Worm (Caenorhabditis elegans) whole organism, L4 larva: ENCODE data around the gene spp-8.
A peak's percentile ranks its signal among the peaks of the same experiment; 100 is the strongest.

ENCODE experiments used
- D1046.2 ChIP-seq: fragments of 200-800 bp; sonication (Bioruptor generic); IDR thresholded peaks from 2 replicates; pipeline ENCODE4 v1.3.6; 2022; ENCODE audit warnings: missing genetic modification characterization, missing compliant biosample characterization
- F10B5.3 ChIP-seq: sonication (generic microtip); optimal IDR thresholded peaks from 2 replicates; lab custom pipeline; 2016; ENCODE audit warnings: mild to moderate bottlenecking, missing genetic modification characterization, missing compliant biosample characterization
- F26F4.8 ChIP-seq: fragments of 200-800 bp; sonication (Bioruptor generic); conservative IDR thresholded peaks from 2 replicates; pipeline ENCODE4 v1.3.6; 2022; ENCODE audit warnings: missing genetic modification characterization, missing compliant biosample characterization
- R02D3.7 ChIP-seq: fragments of 150-350 bp; sonication (generic microtip); optimal IDR thresholded peaks from 3 replicates; lab custom pipeline; 2014; ENCODE audit warnings: missing biosample characterization, missing genetic modification characterization
- T26A8.4 ChIP-seq: fragments of 200-800 bp; sonication (Bioruptor generic); IDR thresholded peaks from 2 replicates; pipeline ENCODE4 v1.3.6; 2022; ENCODE audit warnings: missing genetic modification characterization, missing compliant biosample characterization
- Y105C5A.15 ChIP-seq: fragments of 200-800 bp; sonication (Bioruptor generic); IDR thresholded peaks from 2 replicates; pipeline ENCODE4 v1.3.6; 2022; ENCODE audit warnings: missing genetic modification characterization, missing compliant biosample characterization
- Y5F2A.4 ChIP-seq: fragments of 200-800 bp; sonication (Bioruptor generic); optimal IDR thresholded peaks from 2 replicates; lab custom pipeline; 2018; ENCODE audit warnings: mild to moderate bottlenecking, missing genetic modification characterization, missing compliant biosample characterization
- ZK337.2 ChIP-seq: fragments of 200-800 bp; sonication (Bioruptor generic); IDR thresholded peaks from 2 replicates; pipeline ENCODE4 v1.3.6; 2022; ENCODE audit warnings: missing genetic modification reagents, missing genetic modification characterization, missing compliant biosample characterization
- ZK546.5 ChIP-seq, 2 experiments: sonication (generic microtip); optimal IDR thresholded peaks; 2 replicates each; lab custom pipeline; 2017; ENCODE audit warnings: missing biosample characterization in 2 of 2, missing genetic modification characterization in 2 of 2
- aha-1 ChIP-seq: fragments of 150-350 bp; peaks from one replicate; lab custom pipeline; 2014; ENCODE audit warnings: missing biosample characterization, missing genetic modification characterization
- ama-1 ChIP-seq: fragments of 150-350 bp; optimal IDR thresholded peaks from 2 replicates; lab custom pipeline; 2014; ENCODE audit warnings: inconsistent platforms, mixed read lengths
- arid-1 ChIP-seq: fragments of 200-800 bp; sonication (Bioruptor generic); conservative IDR thresholded peaks from 2 replicates; pipeline ENCODE4 v1.3.6; 2022; ENCODE audit warnings: missing genetic modification reagents, missing genetic modification characterization, missing compliant biosample characterization
- ceh-20 ChIP-seq: fragments of 200-800 bp; sonication (Bioruptor generic); IDR thresholded peaks from 2 replicates; pipeline ENCODE4 v1.3.6; 2022; ENCODE audit warnings: missing genetic modification reagents, missing genetic modification characterization, missing compliant biosample characterization
- ceh-28 ChIP-seq: fragments of 150-350 bp; optimal IDR thresholded peaks from 2 replicates; lab custom pipeline; 2014; ENCODE audit warnings: missing biosample characterization, missing genetic modification reagents, missing genetic modification characterization
- ceh-32 ChIP-seq: sonication (generic microtip); optimal IDR thresholded peaks from 2 replicates; lab custom pipeline; 2016; ENCODE audit warnings: mild to moderate bottlenecking, missing genetic modification characterization, missing compliant biosample characterization; ENCODE audit not compliant: poor library complexity
- ceh-62 ChIP-seq: sonication (generic microtip); optimal IDR thresholded peaks from 2 replicates; lab custom pipeline; 2017; ENCODE audit warnings: missing biosample characterization, missing genetic modification characterization
- daf-12 ChIP-seq: fragments of 150-350 bp; optimal IDR thresholded peaks from 2 replicates; lab custom pipeline; 2014; ENCODE audit warnings: missing biosample characterization, missing genetic modification reagents, missing genetic modification characterization
- daf-16 ChIP-seq, 3 experiments: sonication (generic microtip); optimal IDR thresholded peaks; 2 replicates each; lab custom pipeline; 2016 to 2017; ENCODE audit warnings: missing genetic modification characterization in 3 of 3, missing genetic modification reagents in 3 of 3, mild to moderate bottlenecking in 2 of 3, missing compliant biosample characterization in 2 of 3, missing biosample characterization in 1 of 3, moderate library complexity in 1 of 3
- dmd-6 ChIP-seq: fragments of 200-800 bp; sonication (Bioruptor generic); IDR thresholded peaks from 2 replicates; pipeline ENCODE4 v1.3.6; 2022; ENCODE audit warnings: missing genetic modification reagents, missing genetic modification characterization, missing compliant biosample characterization
- dpl-1 ChIP-seq: fragments of 150-350 bp; optimal IDR thresholded peaks from 2 replicates; lab custom pipeline; 2014; ENCODE audit warnings: missing biosample characterization, missing genetic modification reagents, missing genetic modification characterization
- dve-1 ChIP-seq: sonication (generic microtip); optimal IDR thresholded peaks from 2 replicates; lab custom pipeline; 2017; ENCODE audit warnings: antibody characterized with exemption, mild to moderate bottlenecking, missing genetic modification characterization, missing compliant biosample characterization; ENCODE audit not compliant: insufficient read depth
- hif-1 ChIP-seq, 2 experiments: sonication (generic microtip); optimal IDR thresholded peaks; 2 replicates each; lab custom pipeline; 2016 to 2017; ENCODE audit warnings: missing compliant biosample characterization in 2 of 2, missing genetic modification characterization in 2 of 2, missing genetic modification reagents in 2 of 2, missing genotype in 2 of 2, mild to moderate bottlenecking in 1 of 2
- hmg-1.1 ChIP-seq: fragments of 200-800 bp; sonication (Bioruptor generic); IDR thresholded peaks from 2 replicates; pipeline ENCODE4 v1.3.6; 2022; ENCODE audit warnings: missing genetic modification reagents, missing genetic modification characterization, missing compliant biosample characterization
- jun-1 ChIP-seq: fragments of 150-350 bp; optimal IDR thresholded peaks from 2 replicates; lab custom pipeline; 2014; ENCODE audit warnings: missing biosample characterization, missing genetic modification reagents, missing genetic modification characterization
- lin-1 ChIP-seq: fragments of 200-800 bp; sonication (Bioruptor generic); IDR thresholded peaks from 2 replicates; pipeline ENCODE4 v1.3.6; 2022; ENCODE audit warnings: missing genetic modification reagents, missing genetic modification characterization, missing compliant biosample characterization
- lin-38 ChIP-seq: fragments of 200-800 bp; sonication (Bioruptor generic); IDR thresholded peaks from 2 replicates; pipeline ENCODE4 v1.3.6; 2022; ENCODE audit warnings: missing genetic modification reagents, missing genetic modification characterization, missing compliant biosample characterization
- lin-39 ChIP-seq: fragments of 150-350 bp; optimal IDR thresholded peaks from 2 replicates; lab custom pipeline; 2014; ENCODE audit warnings: missing biosample characterization, missing genetic modification reagents, missing genetic modification characterization
- lir-3 ChIP-seq: sonication (generic microtip); optimal IDR thresholded peaks from 2 replicates; lab custom pipeline; 2016; ENCODE audit warnings: mild to moderate bottlenecking, missing genetic modification characterization, missing compliant biosample characterization
- mes-2 ChIP-seq: sonication (generic microtip); optimal IDR thresholded peaks from 2 replicates; lab custom pipeline; 2016; ENCODE audit warnings: missing genotype, mild to moderate bottlenecking, missing genetic modification characterization, missing compliant biosample characterization; ENCODE audit not compliant: poor library complexity, severe bottlenecking
- mxl-2 ChIP-seq: fragments of 200-800 bp; sonication (Bioruptor generic); conservative IDR thresholded peaks from 2 replicates; pipeline ENCODE4 v1.3.6; 2022; ENCODE audit warnings: missing genetic modification reagents, missing genetic modification characterization, missing compliant biosample characterization
- mxl-3 ChIP-seq: fragments of 200-800 bp; sonication (Bioruptor generic); optimal IDR thresholded peaks from 2 replicates; lab custom pipeline; 2018; ENCODE audit warnings: mild to moderate bottlenecking, missing genetic modification characterization, missing compliant biosample characterization
- nhr-111 ChIP-seq: fragments of 200-800 bp; sonication (Bioruptor generic); optimal IDR thresholded peaks from 2 replicates; lab custom pipeline; 2018; ENCODE audit warnings: mild to moderate bottlenecking, missing genetic modification characterization, missing compliant biosample characterization
- nhr-25 ChIP-seq: sonication (generic microtip); optimal IDR thresholded peaks from 2 replicates; lab custom pipeline; 2017; ENCODE audit warnings: missing genetic modification characterization, mild to moderate bottlenecking, missing compliant biosample characterization, antibody characterized with exemption, moderate library complexity, borderline replicate concordance; ENCODE audit not compliant: insufficient read depth
- nhr-28 ChIP-seq: fragments of 150-350 bp; optimal IDR thresholded peaks from 2 replicates; lab custom pipeline; 2014; ENCODE audit warnings: missing biosample characterization, missing genetic modification characterization
- nhr-41 ChIP-seq: fragments of 200-800 bp; sonication (Bioruptor generic); IDR thresholded peaks from 2 replicates; pipeline ENCODE4 v1.3.6; 2022; ENCODE audit warnings: missing genetic modification reagents, missing genetic modification characterization, missing compliant biosample characterization
- nhr-48 ChIP-seq: sonication (generic microtip); optimal IDR thresholded peaks from 2 replicates; lab custom pipeline; 2016; ENCODE audit warnings: mild to moderate bottlenecking, missing genetic modification characterization, missing compliant biosample characterization
- rbr-2 ChIP-seq: sonication (generic microtip); optimal IDR thresholded peaks from 2 replicates; lab custom pipeline; 2016; ENCODE audit warnings: missing genotype, missing genetic modification characterization, missing compliant biosample characterization
- saeg-2 ChIP-seq: fragments of 200-800 bp; sonication (Bioruptor generic); IDR thresholded peaks from 2 replicates; pipeline ENCODE4 v1.3.6; 2022; ENCODE audit warnings: missing genetic modification reagents, missing genetic modification characterization, missing compliant biosample characterization
- sdz-12 ChIP-seq: fragments of 200-800 bp; sonication (Bioruptor generic); optimal IDR thresholded peaks from 2 replicates; lab custom pipeline; 2018; ENCODE audit warnings: mild to moderate bottlenecking, missing genetic modification characterization, missing compliant biosample characterization
- set-16 ChIP-seq: fragments of 200-800 bp; sonication (Bioruptor generic); IDR thresholded peaks from 2 replicates; pipeline ENCODE4 v1.3.6; 2022; ENCODE audit warnings: missing genetic modification reagents, missing genetic modification characterization, missing compliant biosample characterization
- snpc-1.2 ChIP-seq: fragments of 200-800 bp; sonication (Bioruptor generic); IDR thresholded peaks from 2 replicates; pipeline ENCODE4 v1.3.6; 2022; ENCODE audit warnings: missing genetic modification reagents, missing genetic modification characterization, missing compliant biosample characterization
- snpc-4 ChIP-seq: fragments of 150-350 bp; optimal IDR thresholded peaks from 2 replicates; lab custom pipeline; 2014; ENCODE audit warnings: missing biosample characterization, missing genetic modification characterization
- spr-3 ChIP-seq: fragments of 200-800 bp; sonication (Bioruptor generic); optimal IDR thresholded peaks from 2 replicates; lab custom pipeline; 2018; ENCODE audit warnings: mild to moderate bottlenecking, missing genetic modification characterization, missing compliant biosample characterization
- tra-1 ChIP-seq: fragments of 200-800 bp; sonication (Bioruptor generic); IDR thresholded peaks from 2 replicates; pipeline ENCODE4 v1.3.6; 2022; ENCODE audit warnings: missing genetic modification reagents, missing genetic modification characterization, missing compliant biosample characterization
- unc-130 ChIP-seq: sonication (generic microtip); optimal IDR thresholded peaks from 2 replicates; lab custom pipeline; 2016; ENCODE audit warnings: missing genetic modification reagents, missing genetic modification characterization, missing compliant biosample characterization
- unc-39 ChIP-seq: sonication (generic microtip); optimal IDR thresholded peaks from 2 replicates; lab custom pipeline; 2017; ENCODE audit warnings: missing biosample characterization, missing genetic modification characterization
- zfp-2 ChIP-seq: sonication (generic microtip); optimal IDR thresholded peaks from 2 replicates; lab custom pipeline; 2016; ENCODE audit warnings: mild to moderate bottlenecking, missing genetic modification characterization, missing compliant biosample characterization
- zfp-3 ChIP-seq: fragments of 200-800 bp; sonication (Bioruptor generic); conservative IDR thresholded peaks from 2 replicates; pipeline ENCODE4 v1.3.6; 2022; ENCODE audit warnings: missing genetic modification reagents, missing genetic modification characterization, missing compliant biosample characterization
- zip-2 ChIP-seq: fragments of 150-350 bp; optimal IDR thresholded peaks from 2 replicates; lab custom pipeline; 2014; ENCODE audit warnings: missing biosample characterization, missing genetic modification characterization
- ztf-11 ChIP-seq: fragments of 150-350 bp; optimal IDR thresholded peaks from 2 replicates; lab custom pipeline; 2014; ENCODE audit warnings: missing biosample characterization, missing genetic modification characterization
- ztf-7 ChIP-seq: fragments of 150-350 bp; optimal IDR thresholded peaks from 2 replicates; lab custom pipeline; 2014; ENCODE audit warnings: missing biosample characterization, missing genetic modification characterization

spp-8 gene

DNA sequence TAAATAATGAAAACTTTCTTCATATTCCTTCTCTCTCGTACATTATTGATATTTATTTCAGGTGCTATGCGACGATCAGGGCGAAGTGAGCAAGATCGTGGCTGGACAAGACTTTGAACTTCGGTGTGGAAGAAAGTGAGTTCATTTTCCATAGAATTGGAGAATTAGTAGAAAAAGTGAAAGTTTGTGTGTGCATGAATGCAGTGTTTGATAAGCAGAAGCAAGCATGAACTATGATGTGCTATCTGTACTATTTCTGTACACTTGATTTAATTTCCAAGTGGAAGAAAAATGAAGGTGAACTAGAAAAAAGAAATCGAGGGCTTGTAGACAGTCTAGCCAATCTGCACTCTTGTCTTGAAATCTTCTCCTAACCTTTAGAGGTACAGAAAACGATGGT lies 50.6 kb downstream of the spp-8 start (continued):
- no peak for TF ChIP-seq ceh-62 (tag; lab: Kevin White, UChicago)
- TF ChIP-seq zfp-3 (GFP tag; lab: Robert Waterston, UW): no peak
- no peak for TF ChIP-seq D1046.2 (GFP tag; lab: Robert Waterston, UW)
- TF ChIP-seq aha-1: peak; percentile 13
- no peak for TF ChIP-seq R02D3.7 (tag; lab: Kevin White, UChicago)
- no peak for TF ChIP-seq rbr-2 (tag; lab: Kevin White, UChicago)
- no peak for TF ChIP-seq set-16 (GFP tag; lab: Robert Waterston, UW)
- TF ChIP-seq snpc-4 (tag; lab: Kevin White, UChicago): no peak
- TF ChIP-seq mxl-3 (GFP tag; lab: Kevin White, UChicago): peak; percentile 25
- TF ChIP-seq ZK337.2: no peak
- TF ChIP-seq nhr-28 (tag; lab: Kevin White, UChicago): peak; percentile 69
- TF ChIP-seq lin-1 (GFP tag; lab: Robert Waterston, UW): no peak
- no peak for TF ChIP-seq zfp-2 (tag; lab: Kevin White, UChicago)
- no peak for TF ChIP-seq ceh-28 (tag; lab: Kevin White, UChicago)
- no peak for TF ChIP-seq nhr-41 (GFP tag; lab: Robert Waterston, UW)
- no peak for TF ChIP-seq nhr-111
- TF ChIP-seq ztf-7 (tag; lab: Kevin White, UChicago): no peak
- TF ChIP-seq lin-39 (tag; lab: Kevin White, UChicago): no peak
- TF ChIP-seq Y105C5A.15 (GFP tag; lab: Robert Waterston, UW): no peak
- no peak for TF ChIP-seq zip-2 (tag; lab: Kevin White, UChicago)
- TF ChIP-seq arid-1: no peak
- no peak for TF ChIP-seq ceh-20 (GFP tag; lab: Robert Waterston, UW)
- TF ChIP-seq ztf-11 (tag; lab: Kevin White, UChicago): no peak
- no peak for TF ChIP-seq ceh-32
- no peak for TF ChIP-seq nhr-25
- TF ChIP-seq dpl-1 (GFP tag; lab: Kevin White, UChicago): no peak
- TF ChIP-seq Y5F2A.4: no peak
- TF ChIP-seq ama-1: no peak
- no peak for TF ChIP-seq hmg-1.1
- TF ChIP-seq dmd-6 (GFP tag; lab: Robert Waterston, UW): peak; percentile 91
- TF ChIP-seq ZK546.5 (tag; optimal IDR thresholded peaks at IDR 0.05; lab: Kevin White, UChicago): no peak
- TF ChIP-seq lin-38 (GFP tag; lab: Robert Waterston, UW): no peak
- TF ChIP-seq lir-3: no peak
- TF ChIP-seq nhr-48: peak; percentile 70
- no peak for TF ChIP-seq F10B5.3
- TF ChIP-seq tra-1 (GFP tag; lab: Robert Waterston, UW): 0 out of 2 replicates have a peak, but pooled peaks have one; percentile 33
- TF ChIP-seq unc-130 (GFP tag; lab: Kevin White, UChicago): no peak
- no peak for TF ChIP-seq sdz-12
- no peak for TF ChIP-seq snpc-1.2
- no peak for TF ChIP-seq F26F4.8 (GFP tag; lab: Robert Waterston, UW)
- TF ChIP-seq hif-1 (tag; optimal IDR thresholded peaks at IDR 0.05; lab: Kevin White, UChicago): no peak
- no peak for TF ChIP-seq saeg-2 (GFP tag; lab: Robert Waterston, UW)

DNA sequence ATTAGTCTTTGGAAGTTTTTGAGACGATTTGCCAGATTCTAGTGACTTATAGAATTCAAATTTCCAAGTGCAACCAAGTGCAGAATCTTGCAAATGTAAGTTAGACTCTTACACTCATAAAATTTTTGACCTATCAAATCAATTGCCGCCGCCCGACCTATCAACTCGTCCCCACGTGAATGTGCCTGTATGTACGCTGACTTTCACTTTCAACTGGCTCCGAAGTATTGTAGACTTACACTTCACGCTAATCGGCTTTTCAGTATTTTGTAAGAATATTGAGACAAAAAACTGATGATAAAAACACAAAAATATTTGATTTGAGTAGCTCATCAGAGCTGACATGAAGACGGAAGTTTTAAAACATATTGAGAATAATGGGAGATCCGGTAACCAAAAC lies 51.3 kb downstream of the spp-8 start:
- TF ChIP-seq ceh-62 (tag; lab: Kevin White, UChicago): no peak
- peak; percentile 87 for TF ChIP-seq dmd-6 (GFP tag; lab: Robert Waterston, UW)
- TF ChIP-seq daf-16 (GFP tag; optimal IDR thresholded peaks at IDR 0.05; lab: Kevin White, UChicago): no peak
- TF ChIP-seq daf-16 (tag; optimal IDR thresholded peaks at IDR 0.05; lab: Kevin White, UChicago): peak; percentile 69
- peak; percentile 5 for TF ChIP-seq mes-2
- TF ChIP-seq nhr-48: peak; percentile 56
- TF ChIP-seq T26A8.4 (GFP tag; lab: Robert Waterston, UW): no peak
- TF ChIP-seq nhr-111: no peak
- TF ChIP-seq nhr-28 (tag; lab: Kevin White, UChicago): peak; percentile 41
- no peak for TF ChIP-seq spr-3
- TF ChIP-seq unc-39 (tag; lab: Kevin White, UChicago): no peak
- peak; percentile 66 for TF ChIP-seq tra-1 (GFP tag; lab: Robert Waterston, UW)
- TF ChIP-seq saeg-2 (GFP tag; lab: Robert Waterston, UW): no peak
- TF ChIP-seq jun-1 (tag; lab: Kevin White, UChicago): no peak
- no peak for TF ChIP-seq snpc-1.2
- TF ChIP-seq daf-12 (tag; lab: Kevin White, UChicago): no peak
- no peak for TF ChIP-seq ama-1
- TF ChIP-seq mxl-2 (GFP tag; lab: Robert Waterston, UW): 0 out of 2 replicates have a peak, but pooled peaks have one; percentile 46
- TF ChIP-seq dve-1: peak; percentile 68
